Worm (Caenorhabditis elegans): Measurements from ENCODE around the gene ZK662.5.

- TF ChIP-seq lin-11 (tag; optimal IDR thresholded peaks at IDR 0.05): no peak
- TF ChIP-seq sem-4 (tag; optimal IDR thresholded peaks at IDR 0.05): no peak
- TF ChIP-seq lin-13 (GFP tag; optimal IDR thresholded peaks at IDR 0.05): no peak
- no peak for TF ChIP-seq ztf-11 (tag; optimal IDR thresholded peaks at IDR 0.05)
- no peak for TF ChIP-seq nhr-11 (tag; optimal IDR thresholded peaks at IDR 0.05)
- TF ChIP-seq snpc-4 (tag; optimal IDR thresholded peaks at IDR 0.05): no peak
- TF ChIP-seq nhr-77 (tag; optimal IDR thresholded peaks at IDR 0.05): no peak
- no peak for TF ChIP-seq lin-39 (tag; optimal IDR thresholded peaks at IDR 0.05)
- TF ChIP-seq skn-1 (tag; optimal IDR thresholded peaks at IDR 0.05): no peak
These were observed 8.3 kb upstream of the ZK662.5 start for ce11 chrX:15713189-15713588.
